Worm (Caenorhabditis elegans): ENCODE measurements around the gene ZK675.4.

DNA sequence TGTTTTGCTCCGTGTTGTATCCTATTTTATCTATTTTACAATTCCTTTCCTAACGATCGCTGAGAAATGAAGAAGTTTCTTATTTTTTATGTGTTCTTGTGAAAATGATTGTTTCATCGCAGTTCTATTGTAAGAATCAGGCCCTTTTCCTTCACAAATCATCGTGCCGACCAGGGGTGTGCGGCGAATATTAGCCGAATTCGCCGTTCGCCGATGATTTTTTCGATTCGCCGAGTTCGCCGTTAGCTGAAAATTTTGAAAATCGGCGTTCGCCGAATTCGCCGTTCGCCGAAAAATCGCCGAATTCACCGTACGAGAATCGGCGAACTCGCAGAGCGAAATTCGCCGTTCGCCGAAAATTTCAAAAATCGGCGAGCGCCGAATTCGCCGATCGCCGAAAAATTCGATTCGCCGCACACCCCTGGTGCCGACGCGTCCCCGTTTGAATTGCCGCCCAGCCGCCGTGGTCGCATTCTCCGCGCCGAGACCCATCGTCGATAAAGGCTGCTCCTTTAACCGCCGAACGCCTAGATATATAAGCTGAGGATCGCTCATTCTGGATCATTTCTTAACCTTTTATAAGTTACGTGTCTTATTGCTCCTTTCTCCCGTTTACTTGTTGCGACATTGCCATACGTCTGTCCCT lies 47.5 kb upstream of the ZK675.4 start:
- TF ChIP-seq ref-1 (GFP tag; conservative IDR thresholded peaks at IDR 0.05) (no peak), tab-1 (GFP tag; IDR thresholded peaks at IDR 0.05) (no peak), cog-1 (tag; optimal IDR thresholded peaks at IDR 0.05) (no peak), flt-1 (GFP tag; IDR thresholded peaks at IDR 0.05) (no peak)

Data from whole organism, midembryonic.